Fruit fly (Drosophila melanogaster) whole organism, embryonic: ENCODE measurements around the gene CG43052.

Experiments
- Ada2b ChIP-seq: fragments of 200-800 bp; sonication (Bioruptor generic); IDR thresholded peaks from 2 replicates; pipeline ENCODE4 v1.3.6; 2022; ENCODE audit warnings: missing biosample characterization, missing genetic modification characterization
- Atf6 ChIP-seq: fragments of 200-800 bp; sonication (Bioruptor generic); IDR thresholded peaks from 2 replicates; pipeline ENCODE4 v1.3.6; 2022; ENCODE audit warnings: missing biosample characterization, missing genetic modification characterization
- Awh ChIP-seq: fragments of 200-800 bp; sonication (Bioruptor generic); IDR thresholded peaks from 2 replicates; pipeline ENCODE4, ENCODE4 v1.3.6; 2022; ENCODE audit warnings: missing biosample characterization, missing genetic modification characterization
- Bdp1 ChIP-seq: fragments of 200-800 bp; sonication (Bioruptor generic); optimal IDR thresholded peaks from 3 replicates; lab custom pipeline; 2016; ENCODE audit warnings: missing biosample characterization, missing genetic modification characterization
- Blimp-1 ChIP-seq: fragments of 200-800 bp; sonication (Bioruptor generic); optimal IDR thresholded peaks from 3 replicates; lab custom pipeline; 2018; ENCODE audit warnings: missing biosample characterization, missing genetic modification characterization, mild to moderate bottlenecking, moderate library complexity, missing genetic modification reagents
- CG12104 ChIP-seq: fragments of 200-800 bp; sonication (Bioruptor generic); optimal IDR thresholded peaks from 3 replicates; lab custom pipeline; 2016; ENCODE audit warnings: missing biosample characterization, missing genetic modification characterization
- CG14014 ChIP-seq: fragments of 200-800 bp; sonication (Bioruptor generic); IDR thresholded peaks from 2 replicates; pipeline ENCODE4 v1.3.6; 2022; ENCODE audit warnings: missing biosample characterization, missing genetic modification characterization
- CG15514 ChIP-seq: fragments of 200-800 bp; sonication (Bioruptor generic); optimal IDR thresholded peaks from 3 replicates; lab custom pipeline; 2017; ENCODE audit warnings: missing biosample characterization, missing genetic modification characterization, mild to moderate bottlenecking, moderate library complexity, missing genetic modification reagents
- CG17912 ChIP-seq: fragments of 200-800 bp; sonication (Bioruptor generic); optimal IDR thresholded peaks from 2 replicates; lab custom pipeline; 2018; ENCODE audit warnings: missing biosample characterization, mild to moderate bottlenecking, missing genetic modification characterization
- CG2678 ChIP-seq: fragments of 200-800 bp; sonication (Bioruptor generic); optimal IDR thresholded peaks from 3 replicates; lab custom pipeline; 2019; ENCODE audit warnings: missing biosample characterization, mild to moderate bottlenecking, missing genetic modification characterization, moderate library complexity
- CG30403 ChIP-seq: fragments of 200-800 bp; sonication (Bioruptor generic); optimal IDR thresholded peaks from 3 replicates; lab custom pipeline; 2016; ENCODE audit warnings: missing biosample characterization, missing genetic modification characterization
- CG30431 ChIP-seq: fragments of 200-800 bp; sonication (Bioruptor generic); optimal IDR thresholded peaks from 2 replicates; lab custom pipeline; 2017; ENCODE audit warnings: missing biosample characterization, missing genetic modification characterization
- CG31365 ChIP-seq: fragments of 200-800 bp; sonication (Bioruptor generic); optimal IDR thresholded peaks from 2 replicates; lab custom pipeline; 2018; ENCODE audit warnings: missing biosample characterization, mild to moderate bottlenecking, missing genetic modification characterization
- CG31388 ChIP-seq: fragments of 200-800 bp; sonication (Bioruptor generic); optimal IDR thresholded peaks from 2 replicates; lab custom pipeline; 2016; ENCODE audit warnings: missing biosample characterization, missing genetic modification characterization
- CG3726 ChIP-seq: fragments of 200-800 bp; sonication (Bioruptor generic); IDR thresholded peaks from 3 replicates; pipeline ENCODE4, ENCODE4 v1.3.6; 2022; ENCODE audit warnings: missing biosample characterization, missing genetic modification characterization
- CG4282 ChIP-seq: fragments of 200-800 bp; sonication (Bioruptor generic); optimal IDR thresholded peaks from 2 replicates; lab custom pipeline; 2016; ENCODE audit warnings: missing biosample characterization, missing genetic modification characterization
- CG43689 ChIP-seq: fragments of 200-800 bp; sonication (Bioruptor generic); IDR thresholded peaks from 2 replicates; pipeline ENCODE4 v1.3.6; 2022; ENCODE audit warnings: missing biosample characterization, missing genetic modification characterization
- CG6765 ChIP-seq: fragments of 200-800 bp; sonication (Bioruptor generic); optimal IDR thresholded peaks from 3 replicates; lab custom pipeline; 2017; ENCODE audit warnings: missing biosample characterization, mild to moderate bottlenecking, missing genetic modification characterization
- CG8290 ChIP-seq, 3 experiments: fragments of 200-800 bp; sonication (Bioruptor generic); optimal IDR thresholded peaks; 2 replicates each; lab custom pipeline; 2016 to 2019; ENCODE audit warnings: missing biosample characterization in 3 of 3, missing genetic modification characterization in 3 of 3, mild to moderate bottlenecking in 2 of 3, moderate library complexity in 1 of 3
- CG8765 ChIP-seq: fragments of 200-800 bp; sonication (Bioruptor generic); IDR thresholded peaks from 2 replicates; pipeline ENCODE4 v1.3.6; 2022; ENCODE audit warnings: missing biosample characterization, missing genetic modification characterization
- CG9727 ChIP-seq: fragments of 200-800 bp; sonication (Bioruptor generic); optimal IDR thresholded peaks from 3 replicates; lab custom pipeline; 2017; ENCODE audit warnings: missing biosample characterization, mild to moderate bottlenecking, missing genetic modification characterization
- Dref ChIP-seq: fragments of 200-800 bp; sonication (Bioruptor generic); IDR thresholded peaks from 2 replicates; pipeline ENCODE4 v1.3.6; 2022; ENCODE audit warnings: missing biosample characterization, missing genetic modification characterization
- Elba2 ChIP-seq: fragments of 200-800 bp; sonication (Bioruptor generic); optimal IDR thresholded peaks from 3 replicates; lab custom pipeline; 2016; ENCODE audit warnings: missing biosample characterization, missing genetic modification characterization
- Fer1 ChIP-seq: fragments of 200-800 bp; sonication (Bioruptor generic); optimal IDR thresholded peaks from 2 replicates; lab custom pipeline; 2017; ENCODE audit warnings: missing biosample characterization, mild to moderate bottlenecking, missing genetic modification characterization
- MTF-1 ChIP-seq: fragments of 200-800 bp; sonication (Bioruptor generic); optimal IDR thresholded peaks from 2 replicates; lab custom pipeline; 2018; ENCODE audit warnings: missing biosample characterization, mild to moderate bottlenecking, missing genetic modification characterization, borderline replicate concordance
- Med ChIP-seq: fragments of 200-800 bp; sonication (Bioruptor generic); peaks from one replicate; lab custom pipeline; 2016; ENCODE audit warnings: missing biosample characterization, missing genetic modification characterization, mild to moderate bottlenecking, inconsistent platforms, moderate library complexity
- Ptx1 ChIP-seq: fragments of 200-800 bp; sonication (Bioruptor generic); IDR thresholded peaks from 2 replicates; pipeline ENCODE4 v1.3.6; 2022; ENCODE audit warnings: missing biosample characterization, missing genetic modification characterization
- bab2 ChIP-seq: fragments of 200-800 bp; sonication (Bioruptor generic); optimal IDR thresholded peaks from 2 replicates; lab custom pipeline; 2016; ENCODE audit warnings: missing biosample characterization, missing genetic modification characterization
- bigmax ChIP-seq: fragments of 200-800 bp; sonication (Bioruptor generic); optimal IDR thresholded peaks from 2 replicates; lab custom pipeline; 2018; ENCODE audit warnings: missing biosample characterization, mild to moderate bottlenecking, missing genetic modification characterization
- croc ChIP-seq: fragments of 200-800 bp; sonication (Bioruptor generic); conservative IDR thresholded peaks from 3 replicates; pipeline ENCODE4 v1.3.6; 2022; ENCODE audit warnings: missing biosample characterization, missing genetic modification characterization
- crol ChIP-seq: fragments of 200-800 bp; sonication (Bioruptor generic); IDR thresholded peaks from 2 replicates; pipeline ENCODE4 v1.3.6; 2022; ENCODE audit warnings: missing biosample characterization, missing genetic modification characterization
- cwo ChIP-seq: fragments of 200-800 bp; sonication (Bioruptor generic); optimal IDR thresholded peaks from 3 replicates; lab custom pipeline; 2017; ENCODE audit warnings: missing biosample characterization, missing genetic modification characterization, mild to moderate bottlenecking, moderate library complexity, missing genetic modification reagents
- fd3F ChIP-seq: fragments of 200-800 bp; sonication (Bioruptor generic); optimal IDR thresholded peaks from 2 replicates; lab custom pipeline; 2018; ENCODE audit warnings: missing biosample characterization, mild to moderate bottlenecking, missing genetic modification characterization, moderate library complexity
- gcm ChIP-seq: fragments of 200-800 bp; sonication (Bioruptor generic); optimal IDR thresholded peaks from 2 replicates; lab custom pipeline; 2019; ENCODE audit warnings: missing biosample characterization, mild to moderate bottlenecking, missing genetic modification characterization, moderate library complexity
- hb ChIP-seq: fragments of 200-800 bp; sonication (Bioruptor generic); IDR thresholded peaks from 3 replicates; pipeline ENCODE4 v1.3.6; 2022; ENCODE audit warnings: missing biosample characterization, missing genetic modification characterization; ENCODE audit not compliant: partially characterized antibody
- jigr1 ChIP-seq: fragments of 200-800 bp; sonication (Bioruptor generic); IDR thresholded peaks from 3 replicates; pipeline ENCODE4 v1.3.6; 2022; ENCODE audit warnings: missing biosample characterization, missing genetic modification characterization
- kni ChIP-seq: fragments of 200-800 bp; sonication (Bioruptor generic); optimal IDR thresholded peaks from 3 replicates; lab custom pipeline; 2017; ENCODE audit warnings: mild to moderate bottlenecking, missing biosample characterization, missing genetic modification reagents, missing genetic modification characterization
- lab ChIP-seq: fragments of 200-800 bp; sonication (Bioruptor generic); optimal IDR thresholded peaks from 3 replicates; lab custom pipeline; 2017; ENCODE audit warnings: missing biosample characterization, missing genetic modification characterization, mild to moderate bottlenecking, moderate library complexity, missing genetic modification reagents
- lmd ChIP-seq: fragments of 200-800 bp; sonication (Bioruptor generic); IDR thresholded peaks from 2 replicates; pipeline ENCODE4 v1.3.6; 2022; ENCODE audit warnings: missing biosample characterization, missing genetic modification characterization
- pan ChIP-seq, 4 experiments: fragments of >200 bp in 3 of 4; fragments of 200-800 bp in 1 of 4; sonication (Bioruptor generic) in 1 of 4; optimal IDR thresholded peaks in 3 of 4; IDR thresholded peaks in 1 of 4; 2 replicates each; pipeline versions ENCODE4 v1.3.6 to Lab custom; 2017 to 2022; ENCODE audit warnings: missing biosample characterization in 2 of 4, missing genetic modification characterization in 2 of 4, mixed read lengths in 1 of 4
- pita ChIP-seq: fragments of 200-800 bp; sonication (Bioruptor generic); optimal IDR thresholded peaks from 2 replicates; lab custom pipeline; 2017; ENCODE audit warnings: missing biosample characterization, mild to moderate bottlenecking, missing genetic modification characterization
- pnt ChIP-seq: fragments of 200-800 bp; sonication (Bioruptor generic); optimal IDR thresholded peaks from 3 replicates; lab custom pipeline; 2016; ENCODE audit warnings: missing biosample characterization, missing genetic modification characterization
- schlank ChIP-seq: fragments of 200-800 bp; sonication (Bioruptor generic); optimal IDR thresholded peaks from 2 replicates; lab custom pipeline; 2018; ENCODE audit warnings: missing biosample characterization, mild to moderate bottlenecking, missing genetic modification characterization
- stc ChIP-seq: fragments of 200-800 bp; sonication (Bioruptor generic); IDR thresholded peaks from 2 replicates; pipeline ENCODE4 v1.3.6; 2022; ENCODE audit warnings: missing biosample characterization, missing genetic modification characterization
- sug ChIP-seq: fragments of 200-800 bp; optimal IDR thresholded peaks from 2 replicates; lab custom pipeline; 2019; ENCODE audit warnings: missing biosample characterization, mild to moderate bottlenecking, missing genetic modification characterization, moderate library complexity
- tio ChIP-seq: fragments of 200-800 bp; sonication (Bioruptor generic); optimal IDR thresholded peaks from 2 replicates; lab custom pipeline; 2017; ENCODE audit warnings: missing biosample characterization, missing genetic modification characterization, inconsistent platforms
- vvl ChIP-seq: fragments of 200-800 bp; sonication (Bioruptor generic); IDR thresholded peaks from 2 replicates; pipeline ENCODE4 v1.3.6; 2022; ENCODE audit warnings: missing biosample characterization, missing genetic modification characterization
- z ChIP-seq: fragments of 200-800 bp; sonication (Bioruptor generic); IDR thresholded peaks from 3 replicates; pipeline ENCODE4 v1.3.6; 2022; ENCODE audit warnings: missing biosample characterization, missing genetic modification characterization

The CG43052 gene

DNA sequence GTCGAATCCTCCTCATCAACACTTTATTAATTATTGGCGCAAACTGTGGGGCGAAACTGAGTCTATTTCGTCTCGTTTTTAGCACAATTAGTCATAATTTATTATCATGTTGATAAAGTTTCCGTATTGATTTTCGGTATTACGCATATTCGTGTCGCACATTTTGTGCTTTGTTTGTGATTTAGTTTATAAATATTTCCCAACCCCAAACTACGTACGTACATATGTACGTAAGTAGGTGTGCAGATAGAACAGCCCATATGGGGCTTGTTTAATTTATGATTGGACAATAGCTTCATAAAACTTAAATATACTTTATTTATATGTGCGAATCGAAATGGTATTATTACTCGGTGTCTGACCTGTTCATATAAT, 43.2 kb downstream of the CG43052 start (continued):
- peak; percentile 47 for TF ChIP-seq CG15514 (GFP tag; lab: Kevin White, UChicago)
- peak; percentile 46 for TF ChIP-seq fd3F (GFP tag; lab: Kevin White, UChicago)
- TF ChIP-seq CG31365 = peak; percentile 20
- TF ChIP-seq gcm (GFP tag; lab: Kevin White, UChicago) = no peak
- TF ChIP-seq bab2 (GFP tag; lab: Kevin White, UChicago) = no peak

DNA sequence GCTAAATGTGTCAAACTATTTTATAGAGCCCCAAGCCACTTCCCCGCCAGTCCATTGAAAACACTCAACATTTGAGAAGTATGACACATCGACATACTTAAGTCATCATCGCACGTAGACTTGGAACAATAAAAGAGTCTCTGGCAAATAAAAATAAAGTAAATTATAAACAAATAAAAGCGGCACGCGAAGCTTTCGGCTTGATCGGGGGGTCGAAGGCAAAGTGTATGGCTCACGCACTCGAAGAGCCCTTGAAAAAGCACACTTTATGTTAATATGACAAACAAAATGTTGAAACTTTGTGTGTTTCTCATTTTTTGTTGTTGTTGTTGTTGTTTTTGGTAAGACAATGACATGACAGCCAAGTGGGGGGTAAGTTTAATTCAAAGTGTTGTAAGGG, 44.4 kb downstream of the CG43052 start:
- peak; percentile 15 for TF ChIP-seq MTF-1 (GFP tag; lab: Kevin White, UChicago)
- no peak for TF ChIP-seq CG4282 (GFP tag; lab: Kevin White, UChicago)
- TF ChIP-seq kni (GFP tag; lab: Kevin White, UChicago) = peak; percentile 16
- TF ChIP-seq Blimp-1 (GFP tag; lab: Kevin White, UChicago) = peak; percentile 5
- no peak for TF ChIP-seq pita (GFP tag; lab: Kevin White, UChicago)
- no peak for TF ChIP-seq Awh (GFP tag; lab: Robert Waterston, UW)
- TF ChIP-seq bigmax (GFP tag; lab: Kevin White, UChicago) = no peak
- TF ChIP-seq tio (GFP tag; lab: Kevin White, UChicago) = no peak
- no peak for TF ChIP-seq CG8290 (GFP tag; optimal IDR thresholded peaks at IDR 0.05; lab: Kevin White, UChicago)
- no peak for TF ChIP-seq CG8290 (tag; optimal IDR thresholded peaks at IDR 0.05; lab: Kevin White, UChicago)
- no peak for TF ChIP-seq lmd (GFP tag; lab: Robert Waterston, UW)
- no peak for TF ChIP-seq Elba2
- TF ChIP-seq z (GFP tag; lab: Robert Waterston, UW) = no peak
- no peak for TF ChIP-seq crol (GFP tag; lab: Robert Waterston, UW)
- 0 out of 2 replicates have a peak, but pooled peaks have one; percentile 51 for TF ChIP-seq Atf6
- no peak for TF ChIP-seq CG9727 (GFP tag; lab: Kevin White, UChicago)
- peak; percentile 33; the same call in 1 of the 2 replicates for TF ChIP-seq vvl
- TF ChIP-seq jigr1 (GFP tag; lab: Robert Waterston, UW) = no peak
- no peak for TF ChIP-seq Ptx1 (GFP tag; lab: Robert Waterston, UW)
- peak; percentile 48 for TF ChIP-seq Med (GFP tag; lab: Kevin White, UChicago)
- TF ChIP-seq pan (optimal IDR thresholded peaks at IDR 0.05; lab: Kevin White, UChicago) = no peak
- no peak for TF ChIP-seq pan (GFP tag; optimal IDR thresholded peaks at IDR 0.05 in 1 of 2, IDR thresholded peaks at IDR 0.05 in 1 of 2)
- TF ChIP-seq CG43689 (GFP tag; lab: Robert Waterston, UW) = no peak
- peak; percentile 14 for TF ChIP-seq fd3F (GFP tag; lab: Kevin White, UChicago)
- no peak for TF ChIP-seq CG31388 (GFP tag; lab: Kevin White, UChicago)
- TF ChIP-seq Bdp1 = no peak
- TF ChIP-seq lab (GFP tag; lab: Kevin White, UChicago) = peak; percentile 61
- no peak for TF ChIP-seq CG8765 (GFP tag; lab: Robert Waterston, UW)
- TF ChIP-seq croc (GFP tag; lab: Robert Waterston, UW) = no peak
- TF ChIP-seq Ada2b (GFP tag; lab: Robert Waterston, UW) = no peak
- no peak for TF ChIP-seq CG30431 (GFP tag; lab: Kevin White, UChicago)
- TF ChIP-seq schlank (tag; lab: Kevin White, UChicago) = no peak
- TF ChIP-seq sug (tag; lab: Kevin White, UChicago) = peak; percentile 61
- no peak for TF ChIP-seq CG14014 (GFP tag; lab: Robert Waterston, UW)
- TF ChIP-seq Fer1 (GFP tag; lab: Kevin White, UChicago) = peak; percentile 17
- peak; percentile 15 for TF ChIP-seq CG6765 (GFP tag; lab: Kevin White, UChicago)
- no peak for TF ChIP-seq CG30403 (GFP tag; lab: Kevin White, UChicago)
- TF ChIP-seq stc = peak; percentile 26; the same call in 1 of the 2 replicates
- TF ChIP-seq CG12104 (GFP tag; lab: Kevin White, UChicago) = no peak
- TF ChIP-seq CG2678 (tag; lab: Kevin White, UChicago) = peak; percentile 31
- no peak for TF ChIP-seq CG3726 (GFP tag; lab: Robert Waterston, UW)
- no peak for TF ChIP-seq hb (GFP tag; lab: Robert Waterston, UW)
- no peak for TF ChIP-seq cwo (GFP tag; lab: Kevin White, UChicago)
- TF ChIP-seq CG17912 = no peak
- TF ChIP-seq pnt (GFP tag; lab: Kevin White, UChicago) = no peak
- TF ChIP-seq Dref = no peak
